Worm (Caenorhabditis elegans): ENCODE measurements around the gene mct-5.

mct-5 gene

DNA sequence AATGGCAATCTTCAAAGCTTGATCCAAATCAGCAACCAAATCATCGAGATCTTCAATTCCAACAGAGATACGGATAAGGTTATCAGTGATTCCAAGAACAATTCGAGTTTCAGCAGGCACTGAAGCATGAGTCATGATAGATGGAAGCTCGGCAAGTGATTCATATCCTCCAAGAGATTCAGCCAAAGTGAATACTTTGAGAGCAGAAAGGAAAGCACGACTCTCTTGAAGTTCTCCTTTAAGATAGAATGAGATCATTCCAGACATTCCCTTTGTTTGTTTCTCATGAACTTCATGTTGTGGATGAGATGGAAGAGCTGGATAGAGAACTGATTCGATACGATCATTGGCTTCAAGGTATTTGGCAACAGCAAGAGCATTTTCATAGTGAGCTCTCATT lies 42.1 kb downstream of the mct-5 start:
- TF ChIP-seq drap-1 (GFP tag; optimal IDR thresholded peaks at IDR 0.05) (no peak), elt-1 (tag; optimal IDR thresholded peaks at IDR 0.05; ENCODE audit: borderline replicate concordance, insufficient read depth) (no peak), nhr-2 (tag; optimal IDR thresholded peaks at IDR 0.05) (no peak), unc-62 (GFP tag; optimal IDR thresholded peaks at IDR 0.05) (no peak), ceh-39 (tag; optimal IDR thresholded peaks at IDR 0.05) (no peak), tbx-8 (GFP tag; optimal IDR thresholded peaks at IDR 0.05) (no peak), bed-3 (GFP tag; optimal IDR thresholded peaks at IDR 0.05) (no peak), M03D4.4 (tag; optimal IDR thresholded peaks at IDR 0.05) (no peak), zip-8 (tag; optimal IDR thresholded peaks at IDR 0.05) (no peak), unc-120 (tag; optimal IDR thresholded peaks at IDR 0.05; ENCODE audit: poor library complexity, severe bottlenecking) (no peak), flh-1 (GFP tag; optimal IDR thresholded peaks at IDR 0.05) (no peak)

DNA sequence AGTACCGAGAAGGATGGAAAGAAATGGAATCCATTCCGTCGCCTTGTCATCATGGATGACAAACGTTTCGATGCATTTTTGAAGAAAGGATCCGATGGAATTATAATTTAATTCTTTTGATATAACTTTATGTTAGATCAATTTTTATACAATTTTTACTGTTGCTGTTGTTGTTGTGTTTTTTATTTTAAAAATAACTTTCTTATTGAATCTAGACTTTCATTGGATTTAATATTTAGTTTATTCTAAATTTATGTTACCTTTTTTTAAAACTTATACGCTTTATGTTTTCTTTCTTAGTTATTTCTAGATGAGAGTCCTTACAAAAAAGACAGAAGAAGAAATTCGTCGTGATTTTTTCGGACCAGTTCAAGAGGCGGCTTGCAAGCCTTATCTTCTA lies 43.4 kb downstream of the mct-5 start, which contains the start of gene ZK1127.3:
Gene ZK1127.3, plus strand, starts transcription at position 301 of the 400 bp plus-strand sequence.
- TF ChIP-seq lin-32 (GFP tag; optimal IDR thresholded peaks at IDR 0.05) (no peak), elt-1 (tag; optimal IDR thresholded peaks at IDR 0.05; ENCODE audit: borderline replicate concordance, insufficient read depth) (no peak), ceh-83 (GFP tag; optimal IDR thresholded peaks at IDR 0.05) (no peak), nhr-28 (tag; optimal IDR thresholded peaks at IDR 0.05) (no peak), cnd-1 (tag; optimal IDR thresholded peaks at IDR 0.05) (no peak), blmp-1 (tag; optimal IDR thresholded peaks at IDR 0.05) (no peak), unc-120 (tag; optimal IDR thresholded peaks at IDR 0.05; ENCODE audit: poor library complexity, severe bottlenecking) (no peak), unc-39 (tag; optimal IDR thresholded peaks at IDR 0.05) (no peak), nhr-76 (tag; optimal IDR thresholded peaks at IDR 0.05) (no peak), mab-5 (tag; optimal IDR thresholded peaks at IDR 0.05) (no peak), sptf-1 (tag; optimal IDR thresholded peaks at IDR 0.05) (no peak), lin-13 (tag; optimal IDR thresholded peaks at IDR 0.05) (no peak), nhr-12 (tag; optimal IDR thresholded peaks at IDR 0.05) (no peak), zip-8 (tag; optimal IDR thresholded peaks at IDR 0.05) (no peak), snpc-4 (tag; optimal IDR thresholded peaks at IDR 0.05) (no peak), tbx-8 (GFP tag; optimal IDR thresholded peaks at IDR 0.05) (no peak), nhr-237 (tag; optimal IDR thresholded peaks at IDR 0.05) (no peak), elt-3 (tag; optimal IDR thresholded peaks at IDR 0.05) (no peak), nhr-2 (tag; optimal IDR thresholded peaks at IDR 0.05) (no peak), drap-1 (GFP tag; optimal IDR thresholded peaks at IDR 0.05) (no peak)

DNA sequence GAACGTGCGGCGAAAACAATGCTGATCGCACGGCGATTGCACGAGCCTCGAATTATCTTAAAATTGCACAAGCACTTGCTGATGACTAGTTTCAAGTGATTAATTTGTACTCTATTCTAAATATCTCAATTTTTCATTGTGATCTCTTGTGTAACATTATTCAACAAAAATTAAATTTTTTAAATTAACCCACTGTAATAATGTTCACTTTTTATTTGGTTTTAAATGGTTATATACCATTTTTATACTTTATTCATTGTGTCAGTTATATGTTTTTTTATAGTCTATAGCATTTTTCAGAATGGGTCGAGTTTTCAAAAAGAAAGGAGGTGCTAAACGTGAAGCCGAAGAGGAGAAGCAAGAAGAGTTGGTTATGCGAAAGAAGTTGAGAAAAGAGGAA lies 44.7 kb downstream of the mct-5 start, which contains the start of gene ZK1127.4:
Gene ZK1127.4, plus strand, starts transcription at position 301 of the 400 bp plus-strand sequence.
- TF ChIP-seq ham-2 (GFP tag; optimal IDR thresholded peaks at IDR 0.05), result no peak
- no peak for TF ChIP-seq ces-1 (GFP tag; optimal IDR thresholded peaks at IDR 0.05)
- no peak for TF ChIP-seq bed-3 (GFP tag; optimal IDR thresholded peaks at IDR 0.05)
- TF ChIP-seq sptf-1 (tag; optimal IDR thresholded peaks at IDR 0.05), result no peak
- TF ChIP-seq unc-62 (GFP tag; optimal IDR thresholded peaks at IDR 0.05), result no peak
- TF ChIP-seq blmp-1 (tag; optimal IDR thresholded peaks at IDR 0.05), result no peak
- TF ChIP-seq nhr-28 (tag; optimal IDR thresholded peaks at IDR 0.05), result no peak
- TF ChIP-seq tbx-8 (GFP tag; optimal IDR thresholded peaks at IDR 0.05), result no peak
- no peak for TF ChIP-seq mep-1 (tag; optimal IDR thresholded peaks at IDR 0.05)

DNA sequence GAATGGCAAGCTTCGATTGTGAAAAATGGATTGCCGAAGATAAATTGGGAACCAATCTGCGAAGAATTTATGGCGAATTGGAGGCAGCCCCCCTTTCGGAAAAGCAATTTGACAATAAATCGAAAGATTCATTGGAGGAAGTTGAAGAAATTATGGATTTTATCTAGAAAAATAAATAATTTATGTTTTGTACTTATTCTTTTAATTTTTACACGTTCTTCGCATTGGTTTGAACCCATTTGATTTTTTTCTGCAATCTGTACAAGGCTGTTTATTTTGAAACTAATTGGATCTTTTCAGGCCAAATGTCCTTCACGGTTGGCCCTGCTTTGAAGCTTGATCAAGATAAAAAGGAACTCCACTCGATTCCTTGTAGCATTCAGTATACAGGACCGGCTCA lies 45.4 kb downstream of the mct-5 start, which contains the start of gene ZK1127.13:
Gene ZK1127.13, plus strand, starts transcription at position 301 of the 400 bp plus-strand sequence.
- no peak for TF ChIP-seq ham-2 (GFP tag; optimal IDR thresholded peaks at IDR 0.05)
- TF ChIP-seq lin-32 (GFP tag; optimal IDR thresholded peaks at IDR 0.05), result no peak
- TF ChIP-seq mep-1 (tag; optimal IDR thresholded peaks at IDR 0.05), result no peak
- TF ChIP-seq lin-13 (tag; optimal IDR thresholded peaks at IDR 0.05), result no peak
- no peak for TF ChIP-seq mls-2 (tag; optimal IDR thresholded peaks at IDR 0.05)
- no peak for TF ChIP-seq unc-120 (tag; optimal IDR thresholded peaks at IDR 0.05; ENCODE audit: poor library complexity, severe bottlenecking)
- no peak for TF ChIP-seq unc-62 (GFP tag; optimal IDR thresholded peaks at IDR 0.05)

DNA sequence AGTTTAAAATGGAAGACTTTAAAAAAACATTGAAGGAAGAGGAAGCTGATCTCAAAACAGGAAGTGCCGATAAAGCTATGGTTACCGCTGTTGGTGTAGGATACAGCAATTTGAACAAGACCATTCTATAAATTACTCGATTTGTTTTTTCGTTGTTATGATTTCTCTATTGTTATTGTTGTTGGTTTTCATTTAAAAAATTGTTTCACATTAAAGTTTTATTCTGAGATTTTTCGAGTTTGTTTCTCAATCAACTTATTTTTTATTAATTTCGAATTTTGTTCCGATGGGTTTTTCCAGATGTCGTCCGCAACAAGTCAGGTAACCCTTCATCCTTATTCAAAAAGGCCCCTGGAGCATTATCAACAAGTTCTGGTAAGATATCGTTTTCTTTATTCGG lies 46.6 kb downstream of the mct-5 start, which contains the start of gene ZK1127.12:
Gene ZK1127.12, plus strand, starts transcription at position 301 of the 400 bp plus-strand sequence.
- no peak for TF ChIP-seq ham-2 (GFP tag; optimal IDR thresholded peaks at IDR 0.05)
- TF ChIP-seq snpc-4 (tag; optimal IDR thresholded peaks at IDR 0.05), result no peak
- TF ChIP-seq elt-1 (tag; optimal IDR thresholded peaks at IDR 0.05; ENCODE audit: borderline replicate concordance, insufficient read depth), result no peak
- no peak for TF ChIP-seq ceh-83 (GFP tag; optimal IDR thresholded peaks at IDR 0.05)
- TF ChIP-seq unc-62 (GFP tag; optimal IDR thresholded peaks at IDR 0.05), result no peak
- TF ChIP-seq lin-13 (tag; optimal IDR thresholded peaks at IDR 0.05), result no peak
- no peak for TF ChIP-seq tbx-8 (GFP tag; optimal IDR thresholded peaks at IDR 0.05)
- no peak for TF ChIP-seq drap-1 (GFP tag; optimal IDR thresholded peaks at IDR 0.05)
- no peak for TF ChIP-seq M03D4.4 (tag; optimal IDR thresholded peaks at IDR 0.05)
- no peak for TF ChIP-seq cnd-1 (tag; optimal IDR thresholded peaks at IDR 0.05)
- no peak for TF ChIP-seq ceh-39 (tag; optimal IDR thresholded peaks at IDR 0.05)
- no peak for TF ChIP-seq ztf-11 (tag; optimal IDR thresholded peaks at IDR 0.05)
- no peak for TF ChIP-seq bed-3 (GFP tag; optimal IDR thresholded peaks at IDR 0.05)
- TF ChIP-seq nhr-76 (tag; optimal IDR thresholded peaks at IDR 0.05), result no peak
- no peak for TF ChIP-seq sem-2 (GFP tag; optimal IDR thresholded peaks at IDR 0.05)
